Worm (Caenorhabditis elegans): ENCODE data around the gene col-129.
"Not testable (repeated sequence)": the region's sequence is repeated elsewhere in the genome, so short reads cannot be mapped to it uniquely, and the experiment has no call there.

col-129 gene

DNA sequence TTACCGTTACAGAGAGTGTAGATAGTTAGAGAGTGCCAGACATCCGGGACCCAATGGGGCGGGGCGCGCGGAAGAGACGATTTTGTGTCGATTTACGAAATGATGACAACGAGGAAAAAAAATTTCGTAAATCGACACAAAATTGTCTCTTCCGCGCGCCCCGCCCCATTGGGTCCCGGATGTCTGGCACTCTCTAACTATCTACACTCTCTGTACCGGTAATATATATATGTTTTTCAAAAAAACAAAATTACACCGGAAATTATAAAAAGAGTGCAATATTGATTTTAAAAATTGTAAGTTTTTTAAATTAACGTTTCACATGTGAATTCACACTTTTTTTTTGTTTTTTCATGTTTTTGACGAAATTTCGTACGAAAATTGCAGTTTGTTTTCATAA, 27.9 kb upstream of the col-129 start, which contains the start of gene B0001.4:
B0001.4 (minus strand) TSS at position 101 of the 400 bp plus-strand sequence.
- TF ChIP-seq ztf-29 (GFP tag; IDR thresholded peaks at IDR 0.05); med-1 (GFP tag; optimal IDR thresholded peaks at IDR 0.05; ENCODE audit: insufficient read depth); cog-1 (tag; optimal IDR thresholded peaks at IDR 0.05): not testable (repeated sequence)

DNA sequence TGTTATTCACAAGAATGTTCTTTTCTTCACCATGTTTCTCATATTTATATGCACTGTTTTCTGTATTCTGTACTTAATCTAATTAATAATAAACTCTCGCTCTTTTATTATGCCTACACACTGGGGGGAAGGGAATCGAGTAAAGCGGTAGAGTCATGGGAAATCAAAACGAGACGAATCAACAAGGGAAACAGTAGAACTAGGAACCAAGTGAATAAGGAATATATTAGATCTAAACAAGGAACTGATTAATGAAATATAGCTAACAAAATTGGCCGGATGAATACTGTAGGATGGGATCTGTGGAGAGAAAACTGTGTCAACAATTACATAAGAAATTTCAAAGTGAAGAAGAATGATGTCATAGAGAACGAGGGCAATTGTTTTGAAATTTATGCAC, 24.8 kb upstream of the col-129 start:
- TF ChIP-seq flt-1 (GFP tag; IDR thresholded peaks at IDR 0.05) (no peak), ztf-29 (GFP tag; IDR thresholded peaks at IDR 0.05) (no peak), med-1 (GFP tag; optimal IDR thresholded peaks at IDR 0.05; ENCODE audit: insufficient read depth) (no peak), cog-1 (tag; optimal IDR thresholded peaks at IDR 0.05) (no peak)

DNA sequence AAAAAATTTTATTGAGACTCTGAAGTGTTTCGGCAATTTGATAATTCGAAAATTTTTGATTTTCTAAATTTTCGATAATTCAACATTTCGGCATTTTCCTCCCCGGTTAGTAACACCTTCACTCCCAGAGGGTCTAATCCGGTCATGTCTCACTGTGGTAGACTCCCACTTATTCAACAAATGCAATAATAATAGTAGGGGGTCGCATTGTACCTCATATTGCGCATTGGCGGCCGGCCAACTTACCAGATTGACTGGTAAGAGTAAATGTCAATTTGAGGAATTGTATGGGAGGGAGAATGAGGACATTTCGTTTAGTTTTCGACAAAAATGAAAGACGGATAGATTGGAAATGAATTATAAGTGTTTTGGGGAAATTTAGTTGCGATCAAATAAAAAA, 23.5 kb upstream of the col-129 start:
- TF ChIP-seq ref-1 (GFP tag; conservative IDR thresholded peaks at IDR 0.05) (no peak), cog-1 (tag; optimal IDR thresholded peaks at IDR 0.05) (no peak), tab-1 (GFP tag; IDR thresholded peaks at IDR 0.05) (no peak), flt-1 (GFP tag; IDR thresholded peaks at IDR 0.05) (no peak; the same call in 1 of the 2 replicates)

DNA sequence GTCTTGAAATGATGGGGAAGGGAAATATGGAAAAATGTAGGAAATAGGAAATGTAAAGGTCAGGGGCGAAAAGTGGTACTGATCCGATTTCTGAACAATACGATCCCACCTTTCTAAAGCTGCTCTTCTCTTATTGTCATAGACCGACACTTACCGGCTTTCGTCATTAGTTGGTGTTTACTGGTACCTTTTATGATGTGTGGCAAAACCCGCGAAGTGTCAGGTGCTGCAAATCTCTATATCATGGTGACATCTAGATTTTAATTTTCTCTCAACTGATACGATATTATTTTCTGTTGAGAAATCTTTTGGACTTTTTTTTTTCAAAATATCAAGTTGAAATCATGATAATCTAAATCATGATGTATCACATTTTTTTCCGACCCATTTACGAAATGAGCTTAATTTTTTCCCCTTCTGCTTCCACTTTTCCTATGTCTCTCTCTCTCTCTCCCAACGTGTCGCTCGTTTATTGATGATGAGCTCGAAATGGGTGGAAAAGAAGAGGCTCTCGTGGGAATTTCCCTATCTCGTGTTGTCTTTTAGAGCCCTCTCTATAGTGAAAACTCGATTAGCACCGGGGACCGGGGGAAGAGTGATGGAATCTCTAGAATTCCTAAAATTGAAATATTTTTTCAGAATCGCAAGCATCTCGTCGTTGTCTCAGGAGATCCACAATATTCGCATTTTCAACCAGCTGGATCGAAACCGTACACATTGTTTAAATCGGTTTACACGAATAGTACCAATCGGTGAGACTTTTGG, 21.3 kb upstream of the col-129 start:
- TF ChIP-seq flt-1 (GFP tag; IDR thresholded peaks at IDR 0.05) = no peak
- TF ChIP-seq ztf-29 (GFP tag; IDR thresholded peaks at IDR 0.05) = no peak
- TF ChIP-seq klf-2 (GFP tag; conservative IDR thresholded peaks at IDR 0.05) = no peak
- no peak for TF ChIP-seq med-1 (GFP tag; optimal IDR thresholded peaks at IDR 0.05; ENCODE audit: insufficient read depth)
- no peak for TF ChIP-seq cog-1 (tag; optimal IDR thresholded peaks at IDR 0.05)
- no peak for TF ChIP-seq ref-1 (GFP tag; conservative IDR thresholded peaks at IDR 0.05)
- no peak for TF ChIP-seq T22C8.4 (GFP tag; IDR thresholded peaks at IDR 0.05)
- no peak for TF ChIP-seq ztf-23 (GFP tag; IDR thresholded peaks at IDR 0.05)
- TF ChIP-seq tab-1 (GFP tag; IDR thresholded peaks at IDR 0.05) = no peak

DNA sequence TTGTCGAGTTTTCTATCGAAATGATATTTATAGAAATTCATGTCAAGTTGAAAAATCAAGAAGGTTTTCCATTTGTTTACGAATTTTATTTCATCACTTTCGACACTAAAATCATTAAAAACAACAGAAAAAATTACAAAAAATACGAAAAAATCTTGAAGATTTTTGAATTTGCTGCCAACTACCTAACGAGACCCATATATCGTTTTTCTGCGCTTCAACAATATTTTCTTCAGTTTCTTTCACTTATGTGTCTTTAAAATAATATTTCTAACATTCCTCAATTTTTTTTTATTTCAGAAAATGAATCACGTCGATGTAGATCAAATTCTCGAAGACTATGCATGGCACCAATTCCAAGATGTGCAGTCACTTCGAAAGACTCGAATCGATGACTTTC, 19.0 kb upstream of the col-129 start, which contains the start of gene lin-24:
lin-24 (plus strand) TSS at position 301 of the 400 bp plus-strand sequence.
- TF ChIP-seq ztf-29 (GFP tag; IDR thresholded peaks at IDR 0.05) (no peak), tab-1 (GFP tag; IDR thresholded peaks at IDR 0.05) (no peak), cog-1 (tag; optimal IDR thresholded peaks at IDR 0.05) (no peak), T22C8.4 (GFP tag; IDR thresholded peaks at IDR 0.05) (no peak), med-1 (GFP tag; optimal IDR thresholded peaks at IDR 0.05; ENCODE audit: insufficient read depth) (no peak), ztf-23 (GFP tag; IDR thresholded peaks at IDR 0.05) (no peak), ref-1 (GFP tag; conservative IDR thresholded peaks at IDR 0.05) (no peak), flt-1 (GFP tag; IDR thresholded peaks at IDR 0.05) (no peak), klf-2 (GFP tag; conservative IDR thresholded peaks at IDR 0.05) (no peak)

DNA sequence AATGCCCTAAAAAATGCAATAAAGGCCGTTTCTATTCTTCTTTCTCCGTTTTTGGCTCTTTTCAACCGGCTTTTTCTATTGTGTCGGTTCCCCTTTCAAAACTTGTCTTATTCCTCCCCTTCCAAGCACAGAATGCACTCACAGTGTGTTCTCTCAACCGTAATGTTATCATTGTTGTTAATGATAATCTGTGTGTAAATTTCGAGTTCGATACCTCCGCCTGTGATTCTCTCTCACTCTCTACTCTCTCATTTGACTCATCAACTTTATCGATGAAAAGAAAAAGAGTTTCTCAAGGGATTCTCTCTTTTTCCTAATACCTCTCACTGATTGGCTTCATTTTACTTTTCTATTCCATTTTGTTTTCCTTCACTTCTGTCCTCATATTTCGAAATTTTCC, 18.5 kb upstream of the col-129 start:
- TF ChIP-seq cog-1 (tag; optimal IDR thresholded peaks at IDR 0.05) = no peak
- TF ChIP-seq klf-2 (GFP tag; conservative IDR thresholded peaks at IDR 0.05) = no peak
- no peak for TF ChIP-seq ztf-23 (GFP tag; IDR thresholded peaks at IDR 0.05)
- no peak for TF ChIP-seq ref-1 (GFP tag; conservative IDR thresholded peaks at IDR 0.05)
- TF ChIP-seq ztf-29 (GFP tag; IDR thresholded peaks at IDR 0.05) = no peak
- no peak for TF ChIP-seq med-1 (GFP tag; optimal IDR thresholded peaks at IDR 0.05; ENCODE audit: insufficient read depth)
- no peak for TF ChIP-seq T22C8.4 (GFP tag; IDR thresholded peaks at IDR 0.05)
- no peak for TF ChIP-seq flt-1 (GFP tag; IDR thresholded peaks at IDR 0.05)
- TF ChIP-seq tab-1 (GFP tag; IDR thresholded peaks at IDR 0.05) = no peak

DNA sequence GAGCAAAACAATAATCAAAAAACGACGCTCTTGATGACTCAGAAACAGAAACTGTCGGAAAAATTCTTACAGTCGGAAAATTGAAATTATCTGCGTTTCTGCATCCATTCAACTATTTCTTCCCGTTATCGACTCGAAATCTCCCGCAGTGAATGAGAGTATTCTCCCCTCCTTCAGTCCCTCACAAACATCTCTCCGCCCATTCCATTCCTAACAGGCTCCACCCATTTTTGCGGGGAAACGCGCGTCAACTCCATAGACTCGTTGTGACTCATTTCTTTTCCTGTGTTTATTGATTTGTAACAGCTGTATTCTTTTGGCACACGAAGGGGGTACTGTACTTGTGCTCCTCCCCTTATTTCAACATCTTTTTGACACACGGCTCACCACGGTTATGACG, 17.6 kb upstream of the col-129 start:
- TF ChIP-seq flt-1 (GFP tag; IDR thresholded peaks at IDR 0.05) = no peak
- TF ChIP-seq cog-1 (tag; optimal IDR thresholded peaks at IDR 0.05) = no peak
- no peak for TF ChIP-seq klf-2 (GFP tag; conservative IDR thresholded peaks at IDR 0.05)

DNA sequence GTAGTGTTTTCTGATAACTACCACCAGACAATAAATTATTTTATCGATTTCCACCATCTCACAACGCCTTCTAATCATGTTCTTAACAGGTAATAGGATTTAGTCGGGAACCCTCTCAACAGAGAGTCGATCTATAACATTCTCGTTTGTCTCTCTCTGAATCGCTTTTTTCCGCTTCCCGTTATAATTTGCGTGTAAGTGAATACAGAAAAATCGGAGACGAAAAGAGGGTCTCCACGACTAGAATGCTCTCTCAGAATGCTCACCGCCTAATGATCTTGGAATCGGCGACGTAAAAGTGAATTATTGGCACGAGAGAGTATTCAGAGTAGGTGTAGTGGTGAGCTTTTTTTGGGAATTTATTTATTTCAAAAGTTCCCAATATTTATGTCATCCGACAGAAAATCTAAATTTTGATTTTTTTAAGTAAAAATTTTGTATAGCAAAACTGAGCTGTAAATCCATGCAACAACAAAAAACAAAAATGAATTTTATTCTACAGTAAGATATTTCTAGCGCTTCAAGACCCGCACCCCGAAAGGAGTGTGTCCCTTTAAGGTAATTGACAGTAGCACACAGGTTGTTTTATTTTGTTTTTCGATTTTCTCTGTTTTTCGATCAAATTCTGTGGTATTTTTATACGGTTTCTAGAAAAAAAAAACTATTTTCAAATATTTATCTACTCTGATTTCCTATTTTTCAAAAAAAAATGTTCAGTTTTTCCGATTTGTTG, 16.7 kb upstream of the col-129 start:
- TF ChIP-seq ztf-23 (GFP tag; IDR thresholded peaks at IDR 0.05) (no peak), ref-1 (GFP tag; conservative IDR thresholded peaks at IDR 0.05) (no peak), tab-1 (GFP tag; IDR thresholded peaks at IDR 0.05) (no peak), cog-1 (tag; optimal IDR thresholded peaks at IDR 0.05) (no peak), klf-2 (GFP tag; conservative IDR thresholded peaks at IDR 0.05) (no peak), med-1 (GFP tag; optimal IDR thresholded peaks at IDR 0.05; ENCODE audit: insufficient read depth) (no peak), ztf-29 (GFP tag; IDR thresholded peaks at IDR 0.05) (no peak), flt-1 (GFP tag; IDR thresholded peaks at IDR 0.05) (no peak), T22C8.4 (GFP tag; IDR thresholded peaks at IDR 0.05) (no peak)

DNA sequence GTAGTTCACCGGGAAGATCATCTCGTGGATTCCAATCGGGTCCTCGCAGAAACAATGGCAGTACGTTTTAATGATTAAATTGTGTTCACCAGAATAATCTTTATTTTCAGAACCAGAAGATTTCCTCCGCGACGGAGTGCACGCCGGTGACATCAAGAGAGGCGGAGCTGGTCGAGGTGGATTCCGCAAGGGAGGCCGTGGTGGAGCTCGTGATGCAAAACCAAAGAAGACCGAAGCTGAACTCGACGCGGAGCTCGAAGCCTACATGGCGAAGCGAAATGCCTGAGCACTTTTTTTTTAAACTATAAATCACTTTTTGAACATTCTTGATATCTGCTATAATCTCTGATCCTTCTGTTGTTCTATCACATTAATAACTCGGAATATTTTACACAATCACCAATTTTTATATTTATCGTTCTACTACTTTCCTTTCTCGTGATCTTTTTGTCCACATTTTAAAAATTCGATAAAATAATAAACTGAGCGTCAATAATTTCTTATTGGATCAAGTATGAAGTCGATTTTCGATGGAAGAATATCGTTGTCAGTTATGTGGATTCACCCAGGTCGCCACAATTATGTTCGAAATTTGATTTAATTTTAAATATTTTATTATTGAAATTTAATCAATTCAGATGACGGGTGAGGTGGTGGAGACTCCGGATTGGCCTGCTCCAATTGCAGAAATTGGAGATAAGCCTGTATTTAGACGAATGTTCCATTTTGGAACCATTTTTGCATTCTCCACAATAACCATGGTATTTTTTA, 14.3 kb upstream of the col-129 start, which contains the start of gene dhhc-6:
dhhc-6 (plus strand) TSS at position 639 of the 771 bp plus-strand sequence.
- no peak for TF ChIP-seq ref-1 (GFP tag; conservative IDR thresholded peaks at IDR 0.05)
- 0 out of 2 replicates have a peak, but pooled peaks have one; percentile 11 for TF ChIP-seq flt-1 (GFP tag; IDR thresholded peaks at IDR 0.05)
